Worm (Caenorhabditis elegans) whole organism, L1 larva: ENCODE results near the gene hira-1.

Source experiments
- C04F5.9 ChIP-seq: sonication (generic microtip); optimal IDR thresholded peaks from 2 replicates; lab custom pipeline; 2016; ENCODE audit warnings: missing genetic modification characterization, missing compliant biosample characterization
- C34B4.2 ChIP-seq: sonication (generic microtip); optimal IDR thresholded peaks from 2 replicates; lab custom pipeline; 2017; ENCODE audit warnings: mild to moderate bottlenecking, missing genetic modification characterization, missing compliant biosample characterization
- aha-1 ChIP-seq: fragments of 150-350 bp; optimal IDR thresholded peaks from 2 replicates; lab custom pipeline; 2014; ENCODE audit warnings: missing biosample characterization, missing genetic modification characterization
- aly-2 ChIP-seq: fragments of 150-350 bp; optimal IDR thresholded peaks from 2 replicates; lab custom pipeline; 2014; ENCODE audit warnings: missing biosample characterization, missing genetic modification characterization
- ama-1 ChIP-seq: fragments of 150-350 bp; optimal IDR thresholded peaks from 2 replicates; lab custom pipeline; 2014
- blmp-1 ChIP-seq: fragments of 150-350 bp; optimal IDR thresholded peaks from 2 replicates; lab custom pipeline; 2014; ENCODE audit warnings: missing biosample characterization, missing genetic modification characterization
- ceh-63 ChIP-seq: fragments of 200-800 bp; sonication (Bioruptor generic); optimal IDR thresholded peaks from 2 replicates; lab custom pipeline; 2018; ENCODE audit warnings: mild to moderate bottlenecking, missing genetic modification characterization, missing compliant biosample characterization
- ceh-8 ChIP-seq: fragments of 200-800 bp; sonication (Bioruptor generic); optimal IDR thresholded peaks from 2 replicates; lab custom pipeline; 2018; ENCODE audit warnings: mild to moderate bottlenecking, missing genetic modification characterization, moderate library complexity, missing compliant biosample characterization
- ceh-82 ChIP-seq, 3 experiments: fragments of 150-350 bp in 1 of 3; sonication (generic microtip) in 2 of 3; optimal IDR thresholded peaks; 2 replicates each; lab custom pipeline; 2014 to 2017; ENCODE audit warnings: missing biosample characterization in 3 of 3, missing genetic modification characterization in 3 of 3
- ces-1 ChIP-seq: fragments of 150-350 bp; optimal IDR thresholded peaks from 2 replicates; lab custom pipeline; 2014; ENCODE audit warnings: missing biosample characterization, missing genetic modification reagents, missing genetic modification characterization
- dpl-1 ChIP-seq, 3 experiments: fragments of 150-350 bp in 2 of 3; sonication (generic microtip) in 1 of 3; optimal IDR thresholded peaks; 2 replicates each; lab custom pipeline; 2014 to 2017; ENCODE audit warnings: missing biosample characterization in 3 of 3, missing genetic modification characterization in 3 of 3, missing genetic modification reagents in 3 of 3
- dsc-1 ChIP-seq: sonication (generic microtip); optimal IDR thresholded peaks from 2 replicates; lab custom pipeline; 2016; ENCODE audit warnings: mild to moderate bottlenecking, missing genetic modification characterization, missing compliant biosample characterization
- efl-1 ChIP-seq, 4 experiments: fragments of 150-350 bp; optimal IDR thresholded peaks in 3 of 4; peaks in 1 of 4; 1 replicate in 1 of 4; 2 replicates in 3 of 4; lab custom pipeline; 2014; ENCODE audit warnings: missing biosample characterization in 2 of 4, missing genetic modification characterization in 2 of 4, missing genetic modification reagents in 2 of 4
- efl-3 ChIP-seq: fragments of 200-800 bp; sonication (Bioruptor generic); optimal IDR thresholded peaks from 2 replicates; lab custom pipeline; 2018; ENCODE audit warnings: mild to moderate bottlenecking, missing genetic modification characterization, missing compliant biosample characterization
- egl-13 ChIP-seq: sonication (generic microtip); optimal IDR thresholded peaks from 2 replicates; lab custom pipeline; 2016; ENCODE audit warnings: missing genotype, missing genetic modification reagents, missing genetic modification characterization, missing compliant biosample characterization
- elt-2 ChIP-seq: sonication (generic microtip); optimal IDR thresholded peaks from 2 replicates; lab custom pipeline; 2016; ENCODE audit warnings: missing genetic modification characterization, mild to moderate bottlenecking, inconsistent platforms, missing compliant biosample characterization, missing genetic modification reagents
- ets-5 ChIP-seq: fragments of 200-800 bp; sonication (Bioruptor generic); IDR thresholded peaks from 2 replicates; pipeline ENCODE4 v1.3.6; 2022; ENCODE audit warnings: missing genetic modification characterization, missing compliant biosample characterization
- fkh-4 ChIP-seq: sonication (generic microtip); optimal IDR thresholded peaks from 2 replicates; lab custom pipeline; 2016; ENCODE audit warnings: missing compliant biosample characterization, missing genetic modification characterization, borderline replicate concordance
- fkh-8 ChIP-seq: sonication (generic microtip); optimal IDR thresholded peaks from 2 replicates; lab custom pipeline; 2016; ENCODE audit warnings: mild to moderate bottlenecking, missing genetic modification characterization, missing compliant biosample characterization
- hlh-17 ChIP-seq: fragments of 200-800 bp; sonication (Bioruptor generic); optimal IDR thresholded peaks from 2 replicates; lab custom pipeline; 2018; ENCODE audit warnings: missing genetic modification characterization, mild to moderate bottlenecking, missing compliant biosample characterization, moderate library complexity, borderline replicate concordance
- hlh-4 ChIP-seq: sonication (generic microtip); optimal IDR thresholded peaks from 2 replicates; lab custom pipeline; 2016; ENCODE audit warnings: mild to moderate bottlenecking, missing genetic modification characterization, missing compliant biosample characterization
- hpl-2 ChIP-seq: fragments of 150-350 bp; optimal IDR thresholded peaks from 2 replicates; lab custom pipeline; 2014; ENCODE audit warnings: missing biosample characterization, missing genetic modification reagents, missing genetic modification characterization
- jun-1 ChIP-seq: fragments of 150-350 bp; optimal IDR thresholded peaks from 2 replicates; lab custom pipeline; 2014; ENCODE audit warnings: missing biosample characterization, missing genetic modification reagents, missing genetic modification characterization
- lin-14 ChIP-seq: fragments of 200-800 bp; sonication (Bioruptor generic); optimal IDR thresholded peaks from 2 replicates; lab custom pipeline; 2018; ENCODE audit warnings: mild to moderate bottlenecking, missing genetic modification characterization, moderate library complexity, missing compliant biosample characterization
- lin-15B ChIP-seq: fragments of 150-350 bp; sonication (generic microtip); optimal IDR thresholded peaks from 3 replicates; lab custom pipeline; 2014; ENCODE audit warnings: missing biosample characterization, missing genetic modification characterization
- nhr-237 ChIP-seq: fragments of 150-350 bp; optimal IDR thresholded peaks from 2 replicates; lab custom pipeline; 2014; ENCODE audit warnings: missing biosample characterization, missing genetic modification characterization
- nhr-71 ChIP-seq: sonication (generic microtip); optimal IDR thresholded peaks from 2 replicates; lab custom pipeline; 2016; ENCODE audit warnings: mild to moderate bottlenecking, missing genetic modification characterization, moderate library complexity, missing compliant biosample characterization
- nhr-77 ChIP-seq: fragments of 150-350 bp; optimal IDR thresholded peaks from 2 replicates; lab custom pipeline; 2014; ENCODE audit warnings: missing biosample characterization, missing genetic modification characterization
- nhr-85 ChIP-seq: sonication (generic microtip); peaks from one replicate; lab custom pipeline; 2016; ENCODE audit warnings: missing genetic modification characterization, inconsistent platforms, missing compliant biosample characterization
- nhr-90 ChIP-seq: sonication (generic microtip); optimal IDR thresholded peaks from 2 replicates; lab custom pipeline; 2016; ENCODE audit warnings: mild to moderate bottlenecking, missing genetic modification characterization, missing compliant biosample characterization; ENCODE audit not compliant: poor library complexity
- pax-3 ChIP-seq: fragments of 200-800 bp; sonication (Bioruptor generic); optimal IDR thresholded peaks from 2 replicates; lab custom pipeline; 2018; ENCODE audit warnings: mild to moderate bottlenecking, missing genetic modification characterization, moderate library complexity, missing compliant biosample characterization
- rnt-1 ChIP-seq: sonication (generic microtip); optimal IDR thresholded peaks from 2 replicates; lab custom pipeline; 2016; ENCODE audit warnings: mild to moderate bottlenecking, missing genetic modification characterization, moderate library complexity, missing compliant biosample characterization
- skn-1 ChIP-seq: fragments of 150-350 bp; optimal IDR thresholded peaks from 2 replicates; lab custom pipeline; 2014; ENCODE audit warnings: missing biosample characterization, missing genetic modification characterization
- snu-23 ChIP-seq: sonication (generic microtip); optimal IDR thresholded peaks from 2 replicates; lab custom pipeline; 2016; ENCODE audit warnings: missing genetic modification characterization, missing compliant biosample characterization
- swsn-7 ChIP-seq: sonication (generic microtip); optimal IDR thresholded peaks from 2 replicates; lab custom pipeline; 2016; ENCODE audit warnings: missing genetic modification characterization, missing compliant biosample characterization
- tbx-2 ChIP-seq: sonication (generic microtip); optimal IDR thresholded peaks from 2 replicates; lab custom pipeline; 2016; ENCODE audit warnings: missing genetic modification characterization, missing compliant biosample characterization
- tlp-1 ChIP-seq: fragments of 150-350 bp; optimal IDR thresholded peaks from 2 replicates; lab custom pipeline; 2014; ENCODE audit warnings: missing biosample characterization, missing genetic modification characterization
- unc-130 ChIP-seq: fragments of 150-350 bp; optimal IDR thresholded peaks from 2 replicates; lab custom pipeline; 2017; ENCODE audit warnings: missing biosample characterization, missing genetic modification characterization, inconsistent platforms
- unc-62 ChIP-seq: fragments of 150-350 bp; optimal IDR thresholded peaks from 2 replicates; lab custom pipeline; 2014; ENCODE audit warnings: missing biosample characterization, missing genetic modification reagents, missing genetic modification characterization
- unc-98 ChIP-seq: fragments of 200-800 bp; sonication (Bioruptor generic); IDR thresholded peaks from 2 replicates; pipeline ENCODE4 v1.3.6; 2022; ENCODE audit warnings: missing genetic modification characterization, missing compliant biosample characterization
- vab-15 ChIP-seq: sonication (generic microtip); optimal IDR thresholded peaks from 2 replicates; lab custom pipeline; 2017; ENCODE audit warnings: missing genotype, mild to moderate bottlenecking, missing genetic modification characterization, missing compliant biosample characterization
- xbp-1 ChIP-seq: sonication (generic microtip); optimal IDR thresholded peaks from 2 replicates; lab custom pipeline; 2016; ENCODE audit warnings: missing genetic modification characterization, missing compliant biosample characterization
- zag-1 ChIP-seq: fragments of 150-350 bp; optimal IDR thresholded peaks from 2 replicates; lab custom pipeline; 2014; ENCODE audit warnings: missing biosample characterization, missing genetic modification characterization
- zip-4 ChIP-seq: fragments of 200-800 bp; sonication (Bioruptor generic); optimal IDR thresholded peaks from 2 replicates; lab custom pipeline; 2018; ENCODE audit warnings: mild to moderate bottlenecking, missing genetic modification characterization, moderate library complexity, missing compliant biosample characterization
- ztf-11 ChIP-seq, 2 experiments: sonication (generic microtip); optimal IDR thresholded peaks; 2 replicates each; lab custom pipeline; 2016 to 2017; ENCODE audit warnings: missing genetic modification characterization in 2 of 2, missing biosample characterization in 1 of 2, missing compliant biosample characterization in 1 of 2

The hira-1 gene

ce11 chrIII:5183372-5183771, 7.6 kb upstream of the hira-1 start:
- TF ChIP-seq dpl-1 (GFP tag; optimal IDR thresholded peaks at IDR 0.05; lab: Kevin White, UChicago) (peak in 1 of 3 experiments; percentile 14), efl-3 (GFP tag; lab: Kevin White, UChicago) (no peak), efl-1 (optimal IDR thresholded peaks at IDR 0.05; lab: Kevin White, UChicago) (no peak), efl-1 (GFP tag; optimal IDR thresholded peaks at IDR 0.05 in 1 of 2; lab: Kevin White, UChicago) (peak in 1 of 2 experiments; percentile 4), tbx-2 (tag; lab: Kevin White, UChicago) (no peak), fkh-8 (tag; lab: Kevin White, UChicago) (no peak), lin-14 (peak; percentile 22), rnt-1 (no peak)

ce11 chrIII:5185620-5186019, 5.3 kb upstream of the hira-1 start, which contains the start of gene pup-2:
TSS of gene pup-2 (plus strand) at chrIII:5185920.
- TF ChIP-seq ceh-63 (GFP tag; lab: Kevin White, UChicago): no peak
- TF ChIP-seq fkh-8 (tag; lab: Kevin White, UChicago): peak; percentile 10

- TF ChIP-seq nhr-237 (tag; lab: Kevin White, UChicago) (no peak), egl-13 (no peak), unc-62 (GFP tag; lab: Kevin White, UChicago) (no peak), ets-5 (GFP tag; lab: Robert Waterston, UW) (no peak), nhr-71 (tag; lab: Kevin White, UChicago) (no peak)
These were observed 2.5 kb upstream of the hira-1 start, which contains the start of gene K10D2.8 for ce11 chrIII:5188426-5188825. TSS of gene K10D2.8 (plus strand) at chrIII:5188726.

- TF ChIP-seq lin-14: no peak
- TF ChIP-seq xbp-1 (tag; lab: Kevin White, UChicago): peak; percentile 50
- no peak for TF ChIP-seq jun-1 (tag; lab: Kevin White, UChicago)
- TF ChIP-seq rnt-1: peak; percentile 91
- TF ChIP-seq egl-13: peak; percentile 57
- TF ChIP-seq fkh-4: peak; percentile 56
- TF ChIP-seq ztf-11 (tag; optimal IDR thresholded peaks at IDR 0.05; lab: Kevin White, UChicago): peak in 1 of 2 experiments; percentile 67
- no peak for TF ChIP-seq aly-2 (tag; lab: Kevin White, UChicago)
- TF ChIP-seq elt-2 (tag; lab: Kevin White, UChicago): peak; percentile 22
- TF ChIP-seq zag-1 (tag; lab: Kevin White, UChicago): no peak
- no peak for TF ChIP-seq zip-4 (GFP tag; lab: Kevin White, UChicago)
- TF ChIP-seq fkh-8 (tag; lab: Kevin White, UChicago): no peak
- TF ChIP-seq vab-15 (tag; lab: Kevin White, UChicago): no peak
- TF ChIP-seq nhr-90 (tag; lab: Kevin White, UChicago): peak; percentile 70
- TF ChIP-seq ces-1 (GFP tag; lab: Kevin White, UChicago): no peak
- no peak for TF ChIP-seq ceh-8
- peak; percentile 22 for TF ChIP-seq skn-1 (tag; lab: Kevin White, UChicago)
- peak; percentile 70 for TF ChIP-seq nhr-71 (tag; lab: Kevin White, UChicago)
- peak; percentile 16 for TF ChIP-seq pax-3 (tag; lab: Kevin White, UChicago)
- TF ChIP-seq blmp-1: peak; percentile 18
- no peak for TF ChIP-seq ama-1
- TF ChIP-seq ets-5 (GFP tag; lab: Robert Waterston, UW): no peak
- no peak for TF ChIP-seq lin-15B (tag; lab: Kevin White, UChicago)
- no peak for TF ChIP-seq hlh-4 (tag; lab: Kevin White, UChicago)
- TF ChIP-seq nhr-77: no peak
- TF ChIP-seq aha-1 (tag; lab: Kevin White, UChicago): no peak
- TF ChIP-seq hlh-17 (GFP tag; lab: Kevin White, UChicago): no peak
- TF ChIP-seq unc-98 (GFP tag; lab: Robert Waterston, UW): no peak
- peak in 1 of 3 experiments; percentile 8 for TF ChIP-seq ceh-82 (tag; optimal IDR thresholded peaks at IDR 0.05; lab: Kevin White, UChicago)
- TF ChIP-seq ceh-63 (GFP tag; lab: Kevin White, UChicago): no peak
- TF ChIP-seq nhr-85 (tag; lab: Kevin White, UChicago): peak; percentile 79
- TF ChIP-seq unc-130 (tag; lab: Kevin White, UChicago): peak; percentile 21
- no peak for TF ChIP-seq C34B4.2
- TF ChIP-seq hpl-2 (GFP tag; lab: Kevin White, UChicago): no peak
- no peak for TF ChIP-seq nhr-237 (tag; lab: Kevin White, UChicago)
- TF ChIP-seq swsn-7 (tag; lab: Kevin White, UChicago): peak; percentile 48
- peak; percentile 41 for TF ChIP-seq dsc-1 (tag; lab: Kevin White, UChicago)
- TF ChIP-seq snu-23 (GFP tag; lab: Kevin White, UChicago): peak; percentile 39
- peak; percentile 7 for TF ChIP-seq C04F5.9 (tag; lab: Kevin White, UChicago)
- no peak for TF ChIP-seq tlp-1 (tag; lab: Kevin White, UChicago)
These were observed 745 bp upstream of the hira-1 start for ce11 chrIII:5190179-5190578.
